Worm (Caenorhabditis elegans): ENCODE data around the gene F26G1.1.

DNA sequence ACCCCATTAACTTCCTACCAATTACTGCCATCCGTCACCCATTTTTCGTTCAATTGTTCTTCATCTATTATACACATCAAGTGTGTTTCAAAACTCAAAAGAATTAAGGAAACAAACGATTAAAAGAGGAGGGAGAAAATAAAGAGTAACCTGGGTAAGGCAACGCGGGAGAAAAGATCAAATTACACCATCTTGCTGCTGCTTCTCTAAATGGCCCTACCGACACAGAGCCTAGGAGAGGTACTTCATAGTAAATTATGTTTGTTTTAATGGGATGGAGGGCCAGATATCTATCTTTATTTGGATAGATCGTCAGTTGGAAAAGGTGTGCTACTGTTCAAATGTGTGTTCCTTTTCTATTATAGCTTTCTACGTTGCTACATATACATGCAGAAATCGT, 23.9 kb downstream of the F26G1.1 start:
- no peak for TF ChIP-seq ceh-79 (tag; optimal IDR thresholded peaks at IDR 0.05)
- no peak for TF ChIP-seq nfya-1 (tag; optimal IDR thresholded peaks at IDR 0.05; ENCODE audit: borderline replicate concordance, insufficient read depth)
- no peak for TF ChIP-seq gei-17 (GFP tag; optimal IDR thresholded peaks at IDR 0.05)
- no peak for TF ChIP-seq let-607 (tag; optimal IDR thresholded peaks at IDR 0.05)
- no peak for TF ChIP-seq efl-1 (GFP tag; optimal IDR thresholded peaks at IDR 0.05)
